Fruit fly (Drosophila melanogaster): ENCODE data around the gene kug.

Gene kug

dm6 chr3L:20028753-20029152 lies 23.7 kb downstream of the kug start, which contains the start of gene Lamtor1 (continued):
- TF ChIP-seq stwl (tag; optimal IDR thresholded peaks at IDR 0.05) (peak; percentile 68), E2f2 (GFP tag; IDR thresholded peaks at IDR 0.05) (peak; percentile 96), HHEX (GFP tag; optimal IDR thresholded peaks at IDR 0.05) (no peak), CG6272 (GFP tag; IDR thresholded peaks at IDR 0.05) (no peak), Lhr (GFP tag; optimal IDR thresholded peaks at IDR 0.05) (peak; percentile 20), CG13287 (GFP tag; IDR thresholded peaks at IDR 0.05; ENCODE audit: partially characterized antibody) (peak; percentile 57), Side (GFP tag; optimal IDR thresholded peaks at IDR 0.05) (no peak), Dp (GFP tag; optimal IDR thresholded peaks at IDR 0.05) (peak; percentile 94), Sry-δ (GFP tag; optimal IDR thresholded peaks at IDR 0.05) (peak; percentile 83), Dll (GFP tag; IDR thresholded peaks at IDR 0.05; ENCODE audit: partially characterized antibody) (0 out of 4 replicates have a peak, but pooled peaks have one; percentile 23), CG30020 (tag; optimal IDR thresholded peaks at IDR 0.05) (no peak), CG14965 (GFP tag; optimal IDR thresholded peaks at IDR 0.05; ENCODE audit: borderline replicate concordance) (no peak), CG7745 (tag; optimal IDR thresholded peaks at IDR 0.05) (no peak), CG34422 (GFP tag; IDR thresholded peaks at IDR 0.05) (no peak; the same call in 2 of the 3 replicates), otp (GFP tag; IDR thresholded peaks at IDR 0.05) (no peak), Dfd (GFP tag; optimal IDR thresholded peaks at IDR 0.05) (no peak), CG14710 (tag; optimal IDR thresholded peaks at IDR 0.05) (no peak), knrl (GFP tag; IDR thresholded peaks at IDR 0.05; ENCODE audit: partially characterized antibody) (no peak), CG43689 (GFP tag; IDR thresholded peaks at IDR 0.05) (no peak), slbo (GFP tag; IDR thresholded peaks at IDR 0.05) (no peak), CG13123 (GFP tag; optimal IDR thresholded peaks at IDR 0.05) (no peak), Ssrp (tag; optimal IDR thresholded peaks at IDR 0.05) (no peak), CG34376 (GFP tag; optimal IDR thresholded peaks at IDR 0.05) (no peak), Tbp (GFP tag; optimal IDR thresholded peaks at IDR 0.05) (no peak), CG12391 (tag; optimal IDR thresholded peaks at IDR 0.05) (no peak), CG18011 (GFP tag; optimal IDR thresholded peaks at IDR 0.05) (no peak), CG10147 (GFP tag; optimal IDR thresholded peaks at IDR 0.05) (no peak), shn (GFP tag; optimal IDR thresholded peaks at IDR 0.05) (no peak), bab2 (GFP tag; optimal IDR thresholded peaks at IDR 0.05) (no peak), CG9797 (GFP tag; optimal IDR thresholded peaks at IDR 0.05) (no peak), vnd (GFP tag; IDR thresholded peaks at IDR 0.05; ENCODE audit: partially characterized antibody) (0 out of 3 replicates have a peak, but pooled peaks have one; percentile 14), ind (GFP tag; optimal IDR thresholded peaks at IDR 0.05) (no peak), Bgb (GFP tag; IDR thresholded peaks at IDR 0.05; ENCODE audit: partially characterized antibody) (peak; percentile 53; the same call in 1 of the 2 replicates), crp (GFP tag; optimal IDR thresholded peaks at IDR 0.05) (peak in 1 of 2 experiments; percentile 80), CG11093 (GFP tag; IDR thresholded peaks at IDR 0.05) (no peak), Sin3A (optimal IDR thresholded peaks at IDR 0.05) (no peak), BEAF-32 (GFP tag; optimal IDR thresholded peaks at IDR 0.05) (peak; percentile 38), CG31365 (tag; optimal IDR thresholded peaks at IDR 0.05) (no peak), CG6689 (GFP tag; IDR thresholded peaks at IDR 0.05) (no peak), CG16813 (GFP tag; IDR thresholded peaks at IDR 0.05; ENCODE audit: partially characterized antibody) (peak; percentile 40; the same call in 1 of the 3 replicates), amos (GFP tag; IDR thresholded peaks at IDR 0.05; ENCODE audit: partially characterized antibody) (peak; percentile 21; the same call in 1 of the 2 replicates), ttk (GFP tag; IDR thresholded peaks at IDR 0.05) (no peak), onecut (GFP tag; IDR thresholded peaks at IDR 0.05) (no peak), hbn (GFP tag; IDR thresholded peaks at IDR 0.05; ENCODE audit: partially characterized antibody) (peak; percentile 33; the same call in 1 of the 2 replicates), p53 (GFP tag; optimal IDR thresholded peaks at IDR 0.05) (no peak), YL-1 (GFP tag; optimal IDR thresholded peaks at IDR 0.05) (peak; percentile 13), CG18599 (GFP tag; optimal IDR thresholded peaks at IDR 0.05) (no peak), BtbVII (GFP tag; optimal IDR thresholded peaks at IDR 0.05) (no peak), luna (GFP tag; optimal IDR thresholded peaks at IDR 0.05) (no peak), CoRest (tag; optimal IDR thresholded peaks at IDR 0.05) (no peak)

All from whole organism, embryonic.